Fruit fly (Drosophila melanogaster) whole organism, prepupa: Measurements from ENCODE around the gene CG32631.
A peak's percentile ranks its signal among the peaks of the same experiment; 100 is the strongest.

Experiments
- Blimp-1 ChIP-seq: fragments of 200-800 bp; sonication (Bioruptor generic); optimal IDR thresholded peaks from 3 replicates; lab custom pipeline; 2017; ENCODE audit warnings: missing biosample characterization, missing genetic modification characterization, mild to moderate bottlenecking, moderate library complexity, missing genetic modification reagents
- CG10631 ChIP-seq: fragments of 200-800 bp; sonication (Bioruptor generic); optimal IDR thresholded peaks from 2 replicates; lab custom pipeline; 2016; ENCODE audit warnings: missing biosample characterization, missing genetic modification characterization
- CG10669 ChIP-seq: fragments of 200-800 bp; sonication (Bioruptor generic); optimal IDR thresholded peaks from 3 replicates; lab custom pipeline; 2018; ENCODE audit warnings: missing biosample characterization, mild to moderate bottlenecking, missing genetic modification characterization, moderate library complexity
- CG11294 ChIP-seq: fragments of 200-800 bp; sonication (Bioruptor generic); IDR thresholded peaks from 2 replicates; pipeline ENCODE4 v1.3.6; 2022; ENCODE audit warnings: missing biosample characterization, missing genetic modification characterization
- CG11902 ChIP-seq: fragments of 200-800 bp; sonication (Bioruptor generic); optimal IDR thresholded peaks from 3 replicates; lab custom pipeline; 2016; ENCODE audit warnings: missing biosample characterization, missing genetic modification characterization
- CG15336 ChIP-seq: fragments of 200-800 bp; sonication (Bioruptor generic); IDR thresholded peaks from 2 replicates; pipeline ENCODE4 v1.3.6; 2022; ENCODE audit warnings: missing biosample characterization, missing genetic modification characterization
- CG16779 ChIP-seq: fragments of 200-800 bp; sonication (Bioruptor generic); optimal IDR thresholded peaks from 3 replicates; lab custom pipeline; 2017; ENCODE audit warnings: missing biosample characterization, mild to moderate bottlenecking, missing genetic modification characterization
- CG3032 ChIP-seq: fragments of 200-800 bp; optimal IDR thresholded peaks from 2 replicates; lab custom pipeline; 2019; ENCODE audit warnings: missing biosample characterization, mild to moderate bottlenecking, missing genetic modification characterization, moderate library complexity
- CG31627 ChIP-seq: fragments of 200-800 bp; sonication (Bioruptor generic); optimal IDR thresholded peaks from 3 replicates; lab custom pipeline; 2016; ENCODE audit warnings: missing biosample characterization, missing genetic modification characterization
- CG32006 ChIP-seq: fragments of 200-800 bp; sonication (Bioruptor generic); optimal IDR thresholded peaks from 3 replicates; lab custom pipeline; 2017; ENCODE audit warnings: missing biosample characterization, mild to moderate bottlenecking, missing genetic modification characterization
- CG34406 ChIP-seq: fragments of 200-800 bp; sonication (Bioruptor generic); optimal IDR thresholded peaks from 3 replicates; lab custom pipeline; 2016; ENCODE audit warnings: missing biosample characterization, missing genetic modification characterization
- CG3919 ChIP-seq: fragments of 200-800 bp; sonication (Bioruptor generic); optimal IDR thresholded peaks from 3 replicates; lab custom pipeline; 2016; ENCODE audit warnings: missing biosample characterization, missing genetic modification characterization
- CG6163 ChIP-seq: fragments of 200-800 bp; sonication (Bioruptor generic); IDR thresholded peaks from 3 replicates; pipeline ENCODE4 v1.3.6; 2022; ENCODE audit warnings: missing biosample characterization, missing genetic modification characterization
- CG6276 ChIP-seq: fragments of 200-800 bp; sonication (Bioruptor generic); optimal IDR thresholded peaks from 2 replicates; lab custom pipeline; 2017; ENCODE audit warnings: missing biosample characterization, mild to moderate bottlenecking, missing genetic modification characterization
- CG6792 ChIP-seq: fragments of 200-800 bp; sonication (Bioruptor generic); optimal IDR thresholded peaks from 3 replicates; lab custom pipeline; 2016; ENCODE audit warnings: missing biosample characterization, missing genetic modification characterization
- CG6808 ChIP-seq: fragments of 200-800 bp; sonication (Bioruptor generic); optimal IDR thresholded peaks from 3 replicates; lab custom pipeline; 2017; ENCODE audit warnings: missing biosample characterization, missing genetic modification characterization, mild to moderate bottlenecking, moderate library complexity, missing genetic modification reagents
- CG7368 ChIP-seq: fragments of 200-800 bp; sonication (Bioruptor generic); optimal IDR thresholded peaks from 3 replicates; lab custom pipeline; 2016; ENCODE audit warnings: missing biosample characterization, missing genetic modification characterization
- CG8119 ChIP-seq: fragments of 200-800 bp; sonication (Bioruptor generic); IDR thresholded peaks from 3 replicates; pipeline ENCODE4 v1.3.6; 2022; ENCODE audit warnings: missing biosample characterization, missing genetic modification characterization
- CG8319 ChIP-seq: fragments of 200-800 bp; sonication (Bioruptor generic); optimal IDR thresholded peaks from 3 replicates; lab custom pipeline; 2016; ENCODE audit warnings: missing biosample characterization, missing genetic modification characterization
- CG8632 ChIP-seq: fragments of 200-800 bp; sonication (Bioruptor generic); optimal IDR thresholded peaks from 3 replicates; lab custom pipeline; 2016; ENCODE audit warnings: missing biosample characterization, missing genetic modification characterization
- CG9139 ChIP-seq: fragments of 200-800 bp; sonication (Bioruptor generic); optimal IDR thresholded peaks from 3 replicates; lab custom pipeline; 2017; ENCODE audit warnings: missing biosample characterization, mild to moderate bottlenecking, missing genetic modification characterization
- Eip75B ChIP-seq: fragments of 200-800 bp; sonication (Bioruptor generic); optimal IDR thresholded peaks from 3 replicates; lab custom pipeline; 2016; ENCODE audit warnings: missing biosample characterization, missing genetic modification characterization
- Eip78C ChIP-seq: fragments of 200-800 bp; sonication (Bioruptor generic); peaks from one replicate; lab custom pipeline; 2016; ENCODE audit warnings: missing biosample characterization, missing genetic modification characterization
- Eip93F ChIP-seq: fragments of 200-800 bp; sonication (Bioruptor generic); optimal IDR thresholded peaks from 2 replicates; lab custom pipeline; 2016; ENCODE audit warnings: missing biosample characterization, mild to moderate bottlenecking, missing genetic modification characterization
- Ets21C ChIP-seq: fragments of 200-800 bp; sonication (Bioruptor generic); optimal IDR thresholded peaks from 3 replicates; lab custom pipeline; 2016; ENCODE audit warnings: missing biosample characterization, missing genetic modification characterization
- Ets96B ChIP-seq: fragments of 200-800 bp; optimal IDR thresholded peaks from 2 replicates; lab custom pipeline; 2019; ENCODE audit warnings: missing biosample characterization, mild to moderate bottlenecking, missing genetic modification characterization, moderate library complexity
- Gug ChIP-seq: fragments of 200-800 bp; sonication (Bioruptor generic); IDR thresholded peaks from 2 replicates; pipeline ENCODE4 v1.3.6; 2022; ENCODE audit warnings: missing biosample characterization, missing genetic modification characterization
- Hr38 ChIP-seq: sonication (Bioruptor generic); optimal IDR thresholded peaks from 2 replicates; lab custom pipeline; 2016; ENCODE audit warnings: missing biosample characterization, missing genetic modification characterization
- Hr39 ChIP-seq: fragments of 200-800 bp; sonication (Bioruptor generic); optimal IDR thresholded peaks from 2 replicates; lab custom pipeline; 2016; ENCODE audit warnings: missing biosample characterization, missing genetic modification characterization
- Hr4 ChIP-seq: fragments of 200-800 bp; sonication (Bioruptor generic); optimal IDR thresholded peaks from 3 replicates; lab custom pipeline; 2016; ENCODE audit warnings: missing biosample characterization, missing genetic modification characterization
- Lpt ChIP-seq: fragments of 200-800 bp; sonication (Bioruptor generic); optimal IDR thresholded peaks from 3 replicates; lab custom pipeline; 2016; ENCODE audit warnings: missing biosample characterization, missing genetic modification characterization
- Met ChIP-seq: fragments of 200-800 bp; sonication (Bioruptor generic); optimal IDR thresholded peaks from 3 replicates; lab custom pipeline; 2016; ENCODE audit warnings: missing biosample characterization, missing genetic modification characterization
- OdsH ChIP-seq: fragments of 200-800 bp; sonication (Bioruptor generic); optimal IDR thresholded peaks from 3 replicates; lab custom pipeline; 2016; ENCODE audit warnings: missing biosample characterization, missing genetic modification characterization
- Smox ChIP-seq: fragments of 200-800 bp; sonication (Bioruptor generic); optimal IDR thresholded peaks from 3 replicates; lab custom pipeline; 2016; ENCODE audit warnings: missing biosample characterization, missing genetic modification characterization
- Sox102F ChIP-seq: fragments of 200-800 bp; sonication (Bioruptor generic); optimal IDR thresholded peaks from 2 replicates; lab custom pipeline; 2016; ENCODE audit warnings: missing biosample characterization, mild to moderate bottlenecking, missing genetic modification characterization
- Sox14 ChIP-seq: fragments of 200-800 bp; sonication (Bioruptor generic); optimal IDR thresholded peaks from 3 replicates; lab custom pipeline; 2016; ENCODE audit warnings: missing biosample characterization, missing genetic modification characterization
- Sox15 ChIP-seq: fragments of 200-800 bp; sonication (Bioruptor generic); optimal IDR thresholded peaks from 3 replicates; lab custom pipeline; 2016; ENCODE audit warnings: missing biosample characterization, missing genetic modification characterization
- achi ChIP-seq: fragments of 200-800 bp; sonication (Bioruptor generic); optimal IDR thresholded peaks from 3 replicates; lab custom pipeline; 2016; ENCODE audit warnings: missing biosample characterization, missing genetic modification characterization
- acj6 ChIP-seq: fragments of 200-800 bp; sonication (Bioruptor generic); optimal IDR thresholded peaks from 3 replicates; lab custom pipeline; 2016; ENCODE audit warnings: missing biosample characterization, missing genetic modification characterization
- dac ChIP-seq: fragments of 200-800 bp; sonication (Bioruptor generic); optimal IDR thresholded peaks from 2 replicates; lab custom pipeline; 2017; ENCODE audit warnings: missing biosample characterization, mild to moderate bottlenecking, missing genetic modification characterization
- dsx ChIP-seq: fragments of 200-800 bp; optimal IDR thresholded peaks from 3 replicates; lab custom pipeline; 2019; ENCODE audit warnings: missing biosample characterization, mild to moderate bottlenecking, missing genetic modification characterization, moderate library complexity; ENCODE audit not compliant: poor library complexity, severe bottlenecking
- eg ChIP-seq: fragments of 200-800 bp; sonication (Bioruptor generic); IDR thresholded peaks from 3 replicates; pipeline ENCODE4 v1.3.6; 2022; ENCODE audit warnings: missing biosample characterization, missing genetic modification characterization
- esn ChIP-seq: fragments of 200-800 bp; sonication (Bioruptor generic); optimal IDR thresholded peaks from 2 replicates; lab custom pipeline; 2016; ENCODE audit warnings: missing biosample characterization, mild to moderate bottlenecking, missing genetic modification characterization, moderate library complexity
- fd59A ChIP-seq: fragments of 200-800 bp; sonication (Bioruptor generic); optimal IDR thresholded peaks from 2 replicates; lab custom pipeline; 2017; ENCODE audit warnings: missing biosample characterization, mild to moderate bottlenecking, missing genetic modification characterization, missing genetic modification reagents
- fkh ChIP-seq: fragments of 200-800 bp; sonication (Bioruptor generic); optimal IDR thresholded peaks from 3 replicates; lab custom pipeline; 2017; ENCODE audit warnings: missing biosample characterization, mild to moderate bottlenecking, missing genetic modification characterization, moderate library complexity
- lz ChIP-seq: fragments of 200-800 bp; sonication (Bioruptor generic); optimal IDR thresholded peaks from 3 replicates; lab custom pipeline; 2016; ENCODE audit warnings: missing biosample characterization, missing genetic modification characterization
- net ChIP-seq: fragments of 200-800 bp; sonication (Bioruptor generic); optimal IDR thresholded peaks from 3 replicates; lab custom pipeline; 2016; ENCODE audit warnings: missing biosample characterization, missing genetic modification characterization
- pdm3 ChIP-seq: fragments of 200-800 bp; sonication (Bioruptor generic); optimal IDR thresholded peaks from 3 replicates; lab custom pipeline; 2016; ENCODE audit warnings: missing biosample characterization, missing genetic modification characterization
- ss ChIP-seq, 2 experiments: fragments of 200-800 bp; sonication (Bioruptor generic); optimal IDR thresholded peaks; 2 replicates in 1 of 2; 3 replicates in 1 of 2; lab custom pipeline; 2017 to 2018; ENCODE audit warnings: mild to moderate bottlenecking in 2 of 2, missing biosample characterization in 2 of 2, missing genetic modification characterization in 2 of 2, moderate library complexity in 1 of 2
- topi ChIP-seq: fragments of 200-800 bp; sonication (Bioruptor generic); optimal IDR thresholded peaks from 3 replicates; lab custom pipeline; 2016; ENCODE audit warnings: missing biosample characterization, missing genetic modification characterization
- vri ChIP-seq: fragments of 200-800 bp; sonication (Bioruptor generic); optimal IDR thresholded peaks from 3 replicates; lab custom pipeline; 2016; ENCODE audit warnings: missing biosample characterization, mild to moderate bottlenecking, missing genetic modification characterization

CG32631 gene

DNA sequence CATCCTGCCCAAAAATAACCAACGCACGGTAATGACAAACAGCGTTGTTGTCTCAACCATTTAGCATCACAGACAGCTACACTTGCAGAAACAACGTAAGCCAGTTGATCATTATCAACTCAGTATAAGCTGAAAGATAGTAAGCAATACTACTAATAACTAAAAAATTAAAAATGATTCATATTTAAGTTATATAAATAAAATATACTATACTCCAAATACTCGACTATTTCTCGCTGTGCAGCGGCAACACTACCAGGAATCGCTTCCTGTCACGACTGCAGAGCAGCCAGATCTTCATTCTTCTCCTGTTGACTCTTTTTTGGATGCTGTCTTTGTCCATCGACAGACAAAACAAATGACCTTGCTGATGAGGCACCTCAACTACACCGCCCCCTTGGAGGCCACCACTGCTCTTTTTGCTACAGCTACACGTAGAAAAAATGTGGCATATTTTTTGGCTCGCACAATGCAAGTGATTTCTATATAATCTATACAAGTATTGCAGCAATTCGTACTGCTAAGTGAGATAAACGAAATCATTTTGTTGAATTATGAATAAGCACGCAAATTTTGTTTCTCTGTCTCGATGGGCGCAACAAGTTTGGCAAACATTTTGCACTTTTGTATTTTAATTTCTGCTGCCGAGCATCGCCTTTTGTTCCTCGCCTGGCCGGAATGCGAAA is 15.2 kb upstream of the CG32631 start:
- TF ChIP-seq CG6792 (GFP tag; lab: Kevin White, UChicago): peak; percentile 49
- TF ChIP-seq Eip93F: peak; percentile 8
- TF ChIP-seq fd59A (GFP tag; lab: Kevin White, UChicago): no peak
- TF ChIP-seq Sox15: no peak
- no peak for TF ChIP-seq Hr38 (GFP tag; lab: Kevin White, UChicago)
- TF ChIP-seq CG6276 (GFP tag; lab: Kevin White, UChicago): no peak
- TF ChIP-seq fkh: no peak
- no peak for TF ChIP-seq CG8632
- TF ChIP-seq Smox (GFP tag; lab: Kevin White, UChicago): peak; percentile 52
- TF ChIP-seq CG8319 (GFP tag; lab: Kevin White, UChicago): no peak
- TF ChIP-seq Met (GFP tag; lab: Kevin White, UChicago): peak; percentile 80
- TF ChIP-seq Sox102F (GFP tag; lab: Kevin White, UChicago): peak; percentile 66
- TF ChIP-seq acj6: peak; percentile 22
- TF ChIP-seq CG31627 (GFP tag; lab: Kevin White, UChicago): peak; percentile 75
- TF ChIP-seq CG34406: peak; percentile 34
- TF ChIP-seq Hr39 (GFP tag; lab: Kevin White, UChicago): peak; percentile 84
- no peak for TF ChIP-seq CG8119 (GFP tag; lab: Robert Waterston, UW)
- TF ChIP-seq CG3032 (tag; lab: Kevin White, UChicago): peak; percentile 48
- peak; percentile 19 for TF ChIP-seq CG11902 (GFP tag; lab: Kevin White, UChicago)
- peak; percentile 9; the same call in 1 of the 2 replicates for TF ChIP-seq CG15336
- TF ChIP-seq Eip78C: peak; percentile 79
- peak; percentile 49 for TF ChIP-seq Eip75B (GFP tag; lab: Kevin White, UChicago)
- TF ChIP-seq CG9139 (GFP tag; lab: Kevin White, UChicago): peak; percentile 31
- no peak for TF ChIP-seq Hr4 (GFP tag; lab: Kevin White, UChicago)
- TF ChIP-seq Gug: no peak; the same call in 1 of the 2 replicates
- peak; percentile 26; the same call in 1 of the 3 replicates for TF ChIP-seq eg (GFP tag; lab: Robert Waterston, UW)
- peak; percentile 50; the same call in 2 of the 3 replicates for TF ChIP-seq CG6163 (GFP tag; lab: Robert Waterston, UW)
- TF ChIP-seq dac: no peak
- TF ChIP-seq CG3919 (GFP tag; lab: Kevin White, UChicago): peak; percentile 61
- TF ChIP-seq Lpt (GFP tag; lab: Kevin White, UChicago): no peak
- peak; percentile 81 for TF ChIP-seq topi (GFP tag; lab: Kevin White, UChicago)
- peak; percentile 33 for TF ChIP-seq OdsH
- TF ChIP-seq dsx (GFP tag; lab: Kevin White, UChicago): peak; percentile 30
- TF ChIP-seq lz (GFP tag; lab: Kevin White, UChicago): peak; percentile 70
- TF ChIP-seq Blimp-1 (GFP tag; lab: Kevin White, UChicago): peak; percentile 32
- no peak for TF ChIP-seq CG11294 (GFP tag; lab: Robert Waterston, UW)
- TF ChIP-seq CG10631 (GFP tag; lab: Kevin White, UChicago): peak; percentile 54
- TF ChIP-seq achi: peak; percentile 43
- peak; percentile 35 for TF ChIP-seq pdm3 (GFP tag; lab: Kevin White, UChicago)
- TF ChIP-seq vri: peak; percentile 20
- peak; percentile 55 for TF ChIP-seq Ets96B (tag; lab: Kevin White, UChicago)
- TF ChIP-seq Ets21C (GFP tag; lab: Kevin White, UChicago): peak; percentile 40
- TF ChIP-seq CG16779 (tag; lab: Kevin White, UChicago): no peak
- TF ChIP-seq net (GFP tag; lab: Kevin White, UChicago): peak; percentile 2
- TF ChIP-seq esn (GFP tag; lab: Kevin White, UChicago): peak; percentile 78
- peak; percentile 30 to 38 for TF ChIP-seq ss (GFP tag; optimal IDR thresholded peaks at IDR 0.05; lab: Kevin White, UChicago)
- peak; percentile 29 for TF ChIP-seq CG6808 (GFP tag; lab: Kevin White, UChicago)
- TF ChIP-seq CG10669 (GFP tag; lab: Kevin White, UChicago): peak; percentile 45
- TF ChIP-seq CG7368 (GFP tag; lab: Kevin White, UChicago): no peak
- TF ChIP-seq Sox14 (GFP tag; lab: Kevin White, UChicago): peak; percentile 63
- peak; percentile 19 for TF ChIP-seq CG32006 (GFP tag; lab: Kevin White, UChicago)
